Worm (Caenorhabditis elegans): ENCODE results near the gene K09F6.10.

DNA sequence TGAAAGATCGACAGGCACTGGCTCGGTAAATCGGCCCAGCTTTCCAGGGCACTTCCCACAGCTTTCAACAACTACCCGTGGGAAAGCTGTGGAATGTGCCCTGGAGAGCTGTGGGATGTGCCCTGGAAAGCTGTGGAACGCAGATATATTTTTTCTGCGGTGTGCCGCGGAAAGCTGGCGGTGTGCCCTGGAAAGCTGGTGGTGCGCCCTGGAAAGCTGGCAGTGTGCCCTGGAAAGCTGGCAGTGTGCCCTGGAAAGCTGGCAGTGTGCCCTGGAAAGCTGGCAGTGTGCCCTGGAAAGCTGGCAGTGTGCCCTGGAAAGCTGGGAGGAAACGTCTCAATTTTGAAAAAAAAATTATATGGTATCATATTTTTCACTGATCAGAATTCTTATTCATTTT is 14.9 kb downstream of the K09F6.10 start:
- TF ChIP-seq unc-39 (tag; optimal IDR thresholded peaks at IDR 0.05), result no peak
- no peak for TF ChIP-seq ces-1 (GFP tag; optimal IDR thresholded peaks at IDR 0.05)
- TF ChIP-seq snpc-4 (tag; optimal IDR thresholded peaks at IDR 0.05), result no peak
- TF ChIP-seq F26F4.8 (GFP tag; conservative IDR thresholded peaks at IDR 0.05), result no peak
- TF ChIP-seq php-3 (GFP tag; IDR thresholded peaks at IDR 0.05), result no peak
- TF ChIP-seq nhr-28 (tag; optimal IDR thresholded peaks at IDR 0.05), result no peak
- no peak for TF ChIP-seq rbr-2 (tag; optimal IDR thresholded peaks at IDR 0.05)
